Fruit fly (Drosophila melanogaster) whole organism, embryonic: Measurements from ENCODE around the gene CSN1b.

Experiments used
- Bgb ChIP-seq: fragments of 200-800 bp; sonication (Bioruptor generic); IDR thresholded peaks from 2 replicates; pipeline ENCODE4 v1.3.6; 2022; ENCODE audit warnings: missing biosample characterization, missing genetic modification characterization; ENCODE audit not compliant: partially characterized antibody
- CG10959 ChIP-seq: fragments of 200-800 bp; sonication (Bioruptor generic); IDR thresholded peaks from 2 replicates; pipeline ENCODE4 v1.3.6; 2022; ENCODE audit warnings: missing biosample characterization, missing genetic modification characterization
- CG10979 ChIP-seq: fragments of 200-800 bp; sonication (Bioruptor generic); optimal IDR thresholded peaks from 2 replicates; lab custom pipeline; 2018; ENCODE audit warnings: missing biosample characterization, mild to moderate bottlenecking, missing genetic modification characterization, moderate library complexity
- CG13424 ChIP-seq: fragments of 200-800 bp; sonication (Bioruptor generic); optimal IDR thresholded peaks from 2 replicates; lab custom pipeline; 2019; ENCODE audit warnings: missing biosample characterization, mild to moderate bottlenecking, missing genetic modification characterization, moderate library complexity
- CG14860 ChIP-seq: fragments of 200-800 bp; sonication (Bioruptor generic); IDR thresholded peaks from 3 replicates; pipeline ENCODE4 v1.3.6; 2022; ENCODE audit warnings: missing biosample characterization, missing genetic modification characterization; ENCODE audit not compliant: partially characterized antibody
- CG15514 ChIP-seq: fragments of 200-800 bp; sonication (Bioruptor generic); optimal IDR thresholded peaks from 3 replicates; lab custom pipeline; 2017; ENCODE audit warnings: missing biosample characterization, missing genetic modification characterization, mild to moderate bottlenecking, moderate library complexity, missing genetic modification reagents
- CG16815 ChIP-seq: fragments of 200-800 bp; sonication (Bioruptor generic); optimal IDR thresholded peaks from 3 replicates; lab custom pipeline; 2017; ENCODE audit warnings: missing biosample characterization, mild to moderate bottlenecking, missing genetic modification characterization
- CG17186 ChIP-seq: fragments of 200-800 bp; sonication (Bioruptor generic); optimal IDR thresholded peaks from 3 replicates; lab custom pipeline; 2017; ENCODE audit warnings: missing biosample characterization, missing genetic modification reagents, missing genetic modification characterization
- CG17328 ChIP-seq: fragments of 200-800 bp; sonication (Bioruptor generic); IDR thresholded peaks from 2 replicates; pipeline ENCODE4 v1.3.6; 2022; ENCODE audit warnings: missing biosample characterization, missing genetic modification characterization
- CG17829 ChIP-seq: fragments of 200-800 bp; optimal IDR thresholded peaks from 2 replicates; lab custom pipeline; 2019; ENCODE audit warnings: missing biosample characterization, mild to moderate bottlenecking, missing genetic modification characterization, moderate library complexity
- CG17912 ChIP-seq: fragments of 200-800 bp; sonication (Bioruptor generic); optimal IDR thresholded peaks from 2 replicates; lab custom pipeline; 2018; ENCODE audit warnings: missing biosample characterization, mild to moderate bottlenecking, missing genetic modification characterization
- CG2116 ChIP-seq: fragments of 200-800 bp; sonication (Bioruptor generic); optimal IDR thresholded peaks from 3 replicates; lab custom pipeline; 2018; ENCODE audit warnings: missing biosample characterization, mild to moderate bottlenecking, missing genetic modification characterization
- CG2120 ChIP-seq: fragments of 200-800 bp; sonication (Bioruptor generic); optimal IDR thresholded peaks from 3 replicates; lab custom pipeline; 2016; ENCODE audit warnings: missing biosample characterization, missing genetic modification characterization
- CG2199 ChIP-seq: fragments of 200-800 bp; sonication (Bioruptor generic); IDR thresholded peaks from 3 replicates; pipeline ENCODE4 v1.3.6; 2022; ENCODE audit warnings: missing biosample characterization, missing genetic modification characterization
- CG2678 ChIP-seq: fragments of 200-800 bp; sonication (Bioruptor generic); optimal IDR thresholded peaks from 3 replicates; lab custom pipeline; 2019; ENCODE audit warnings: missing biosample characterization, mild to moderate bottlenecking, missing genetic modification characterization, moderate library complexity
- CG42726 ChIP-seq: fragments of 200-800 bp; sonication (Bioruptor generic); IDR thresholded peaks from 2 replicates; pipeline ENCODE4 v1.3.6; 2022; ENCODE audit warnings: missing biosample characterization, missing genetic modification characterization; ENCODE audit not compliant: partially characterized antibody
- CG4617 ChIP-seq: fragments of 200-800 bp; sonication (Bioruptor generic); optimal IDR thresholded peaks from 3 replicates; lab custom pipeline; 2016; ENCODE audit warnings: missing biosample characterization, missing genetic modification characterization, borderline replicate concordance
- CG7786 ChIP-seq: fragments of 200-800 bp; sonication (Bioruptor generic); optimal IDR thresholded peaks from 2 replicates; lab custom pipeline; 2016; ENCODE audit warnings: missing biosample characterization, missing genetic modification characterization
- CG7963 ChIP-seq: fragments of 200-800 bp; sonication (Bioruptor generic); IDR thresholded peaks from 3 replicates; pipeline ENCODE4 v1.3.6; 2022; ENCODE audit warnings: missing biosample characterization, missing genetic modification characterization; ENCODE audit not compliant: partially characterized antibody
- CG7987 ChIP-seq: fragments of 200-800 bp; sonication (Bioruptor generic); optimal IDR thresholded peaks from 2 replicates; lab custom pipeline; 2018; ENCODE audit warnings: missing biosample characterization, mild to moderate bottlenecking, missing genetic modification characterization, moderate library complexity
- CoRest ChIP-seq: fragments of 200-800 bp; sonication (Bioruptor generic); optimal IDR thresholded peaks from 3 replicates; lab custom pipeline; 2018; ENCODE audit warnings: missing biosample characterization, mild to moderate bottlenecking, missing genetic modification characterization, moderate library complexity
- D ChIP-seq, 2 experiments: fragments of 200-800 bp in 1 of 2; fragments of >200 bp in 1 of 2; sonication (Bioruptor generic) in 1 of 2; optimal IDR thresholded peaks; 2 replicates in 1 of 2; 3 replicates in 1 of 2; lab custom pipeline; 2017; ENCODE audit warnings: mild to moderate bottlenecking in 1 of 2, missing biosample characterization in 1 of 2, missing genetic modification characterization in 1 of 2, missing genetic modification reagents in 1 of 2
- Doc3 ChIP-seq: fragments of 200-800 bp; sonication (Bioruptor generic); IDR thresholded peaks from 3 replicates; pipeline ENCODE4 v1.3.6; 2022; ENCODE audit warnings: missing biosample characterization, missing genetic modification characterization; ENCODE audit not compliant: partially characterized antibody
- E2f2 ChIP-seq: fragments of 200-800 bp; sonication (Bioruptor generic); IDR thresholded peaks from 2 replicates; pipeline ENCODE4 v1.3.6; 2022; ENCODE audit warnings: missing biosample characterization, missing genetic modification characterization
- HLH3B ChIP-seq: fragments of 200-800 bp; sonication (Bioruptor generic); IDR thresholded peaks from 2 replicates; pipeline ENCODE4 v1.3.6; 2022; ENCODE audit warnings: missing biosample characterization, missing genetic modification characterization
- HmgD ChIP-seq: fragments of 200-800 bp; sonication (Bioruptor generic); optimal IDR thresholded peaks from 3 replicates; lab custom pipeline; 2016; ENCODE audit warnings: missing biosample characterization, missing genetic modification characterization
- MESR4 ChIP-seq: fragments of 200-800 bp; sonication (Bioruptor generic); optimal IDR thresholded peaks from 2 replicates; lab custom pipeline; 2018; ENCODE audit warnings: missing biosample characterization, mild to moderate bottlenecking, missing genetic modification characterization, moderate library complexity
- Med ChIP-seq: fragments of 200-800 bp; sonication (Bioruptor generic); peaks from one replicate; lab custom pipeline; 2016; ENCODE audit warnings: missing biosample characterization, missing genetic modification characterization, mild to moderate bottlenecking, inconsistent platforms, moderate library complexity
- NK7.1 ChIP-seq: fragments of 200-800 bp; sonication (Bioruptor generic); optimal IDR thresholded peaks from 3 replicates; lab custom pipeline; 2016; ENCODE audit warnings: missing biosample characterization, missing genetic modification characterization
- Opbp ChIP-seq: fragments of 200-800 bp; sonication (Bioruptor generic); IDR thresholded peaks from 3 replicates; pipeline ENCODE4 v1.3.6; 2022; ENCODE audit warnings: missing biosample characterization, missing genetic modification characterization; ENCODE audit not compliant: partially characterized antibody
- Spps ChIP-seq: fragments of 200-800 bp; sonication (Bioruptor generic); optimal IDR thresholded peaks from 2 replicates; lab custom pipeline; 2018; ENCODE audit warnings: missing biosample characterization, mild to moderate bottlenecking, missing genetic modification characterization
- Taf1 ChIP-seq: fragments of 200-800 bp; sonication (Bioruptor generic); IDR thresholded peaks from 2 replicates; pipeline ENCODE4 v1.3.6; 2022; ENCODE audit warnings: missing biosample characterization, missing genetic modification characterization
- Trl ChIP-seq, 3 experiments: fragments of >200 bp in 2 of 3; fragments of 200-800 bp in 1 of 3; sonication (Bioruptor generic) in 1 of 3; optimal IDR thresholded peaks; 2 replicates in 1 of 3; 3 replicates in 2 of 3; lab custom pipeline; 2016 to 2017; ENCODE audit warnings: missing biosample characterization in 1 of 3, missing genetic modification characterization in 1 of 3
- danr ChIP-seq: fragments of 200-800 bp; sonication (Bioruptor generic); IDR thresholded peaks from 2 replicates; pipeline ENCODE4 v1.3.6; 2022; ENCODE audit warnings: missing biosample characterization, missing genetic modification characterization
- dmrt99B ChIP-seq: fragments of 200-800 bp; sonication (Bioruptor generic); optimal IDR thresholded peaks from 2 replicates; lab custom pipeline; 2018; ENCODE audit warnings: missing biosample characterization, mild to moderate bottlenecking, missing genetic modification characterization, moderate library complexity
- grau ChIP-seq: fragments of 200-800 bp; optimal IDR thresholded peaks from 3 replicates; lab custom pipeline; 2019; ENCODE audit warnings: missing biosample characterization, mild to moderate bottlenecking, missing genetic modification characterization, moderate library complexity
- hb ChIP-seq: fragments of 200-800 bp; sonication (Bioruptor generic); IDR thresholded peaks from 3 replicates; pipeline ENCODE4 v1.3.6; 2022; ENCODE audit warnings: missing biosample characterization, missing genetic modification characterization; ENCODE audit not compliant: partially characterized antibody
- nmo ChIP-seq: fragments of 200-800 bp; sonication (Bioruptor generic); optimal IDR thresholded peaks from 2 replicates; lab custom pipeline; 2018; ENCODE audit warnings: missing biosample characterization, mild to moderate bottlenecking, missing genetic modification characterization, moderate library complexity
- phol ChIP-seq: fragments of 200-800 bp; sonication (Bioruptor generic); optimal IDR thresholded peaks from 3 replicates; lab custom pipeline; 2018; ENCODE audit warnings: missing biosample characterization, mild to moderate bottlenecking, missing genetic modification characterization, moderate library complexity
- pita ChIP-seq: fragments of 200-800 bp; sonication (Bioruptor generic); optimal IDR thresholded peaks from 2 replicates; lab custom pipeline; 2017; ENCODE audit warnings: missing biosample characterization, mild to moderate bottlenecking, missing genetic modification characterization
- psq ChIP-seq: fragments of 200-800 bp; sonication (Bioruptor generic); optimal IDR thresholded peaks from 2 replicates; lab custom pipeline; 2017; ENCODE audit warnings: missing biosample characterization, missing genetic modification characterization
- sc ChIP-seq, 3 experiments: fragments of >200 bp in 2 of 3; fragments of 200-800 bp in 1 of 3; sonication (Bioruptor generic) in 1 of 3; optimal IDR thresholded peaks; 2 replicates in 2 of 3; 3 replicates in 1 of 3; lab custom pipeline; 2017; ENCODE audit warnings: mild to moderate bottlenecking in 1 of 3, missing biosample characterization in 1 of 3, missing genetic modification characterization in 1 of 3, missing genetic modification reagents in 1 of 3
- sna ChIP-seq: fragments of 200-800 bp; sonication (Bioruptor generic); IDR thresholded peaks from 2 replicates; pipeline ENCODE4 v1.3.6; 2022; ENCODE audit warnings: missing biosample characterization, missing genetic modification characterization; ENCODE audit not compliant: partially characterized antibody
- trem ChIP-seq: fragments of 200-800 bp; optimal IDR thresholded peaks from 3 replicates; lab custom pipeline; 2019; ENCODE audit warnings: missing biosample characterization, mild to moderate bottlenecking, missing genetic modification characterization, moderate library complexity
- usp ChIP-seq: fragments of >200 bp; optimal IDR thresholded peaks from 2 replicates; lab custom pipeline; 2017; ENCODE audit warnings: missing biosample characterization, missing genetic modification characterization
- vnd ChIP-seq: fragments of 200-800 bp; sonication (Bioruptor generic); IDR thresholded peaks from 3 replicates; pipeline ENCODE4 v1.3.6; 2022; ENCODE audit warnings: missing biosample characterization, missing genetic modification characterization; ENCODE audit not compliant: partially characterized antibody
- wdn ChIP-seq: fragments of 200-800 bp; sonication (Bioruptor generic); IDR thresholded peaks from 2 replicates; pipeline ENCODE4 v1.3.6; 2022; ENCODE audit warnings: missing biosample characterization, missing genetic modification characterization
- zen ChIP-seq: fragments of 200-800 bp; sonication (Bioruptor generic); optimal IDR thresholded peaks from 3 replicates; lab custom pipeline; 2018; ENCODE audit warnings: missing biosample characterization, mild to moderate bottlenecking, missing genetic modification characterization, moderate library complexity

The CSN1b gene

dm6 chr3L:18901411-18901810 is 3.3 kb downstream of the CSN1b start, which contains the start of the genes arx and CG6843 (continued):
- TF ChIP-seq Doc3 (GFP tag; lab: Robert Waterston, UW): peak; percentile 87
- TF ChIP-seq CG7963 (GFP tag; lab: Robert Waterston, UW): peak; percentile 88
- no peak for TF ChIP-seq usp (GFP tag; lab: Kevin White, UChicago)
- TF ChIP-seq CG17186 (GFP tag; lab: Kevin White, UChicago): peak; percentile 64
- no peak for TF ChIP-seq NK7.1
- TF ChIP-seq Trl (optimal IDR thresholded peaks at IDR 0.05; lab: Kevin White, UChicago): no peak
- TF ChIP-seq Trl (GFP tag; optimal IDR thresholded peaks at IDR 0.05; lab: Kevin White, UChicago): no peak
- peak; percentile 74 for TF ChIP-seq Med (GFP tag; lab: Kevin White, UChicago)
- peak; percentile 16 for TF ChIP-seq nmo (GFP tag; lab: Kevin White, UChicago)
- TF ChIP-seq CG10979: peak; percentile 9
- TF ChIP-seq Opbp (GFP tag; lab: Robert Waterston, UW): peak; percentile 95
- no peak for TF ChIP-seq CG2678 (tag; lab: Kevin White, UChicago)
- TF ChIP-seq CG15514 (GFP tag; lab: Kevin White, UChicago): peak; percentile 51
- no peak for TF ChIP-seq danr
- peak; percentile 84 for TF ChIP-seq sna
- no peak for TF ChIP-seq CG17912 (GFP tag; lab: Kevin White, UChicago)
- TF ChIP-seq CG17829 (tag; lab: Kevin White, UChicago): peak; percentile 23
- TF ChIP-seq wdn (GFP tag; lab: Robert Waterston, UW): no peak
- TF ChIP-seq zen (tag; lab: Kevin White, UChicago): no peak
- no peak for TF ChIP-seq CG17328 (GFP tag; lab: Robert Waterston, UW)
- peak; percentile 19 for TF ChIP-seq CG2120 (GFP tag; lab: Kevin White, UChicago)
- TF ChIP-seq Taf1 (GFP tag; lab: Robert Waterston, UW): no peak
- peak; percentile 70 for TF ChIP-seq trem (tag; lab: Kevin White, UChicago)
- TF ChIP-seq pita (GFP tag; lab: Kevin White, UChicago): no peak
- TF ChIP-seq CG14860: peak; percentile 79
- TF ChIP-seq CG4617: peak; percentile 90
- peak; percentile 3 for TF ChIP-seq grau (tag; lab: Kevin White, UChicago)
- peak; percentile 95 for TF ChIP-seq CG2116 (GFP tag; lab: Kevin White, UChicago)
- peak; percentile 13; the same call in 1 of the 3 replicates for TF ChIP-seq CG2199 (GFP tag; lab: Robert Waterston, UW)
- no peak for TF ChIP-seq CG16815 (GFP tag; lab: Kevin White, UChicago)
- peak; percentile 83 for TF ChIP-seq MESR4 (GFP tag; lab: Kevin White, UChicago)
- peak; percentile 14 for TF ChIP-seq CoRest
- TF ChIP-seq phol: peak; percentile 41
- no peak for TF ChIP-seq dmrt99B (tag; lab: Kevin White, UChicago)
- no peak for TF ChIP-seq Spps (tag; lab: Kevin White, UChicago)
- TF ChIP-seq Bgb (GFP tag; lab: Robert Waterston, UW): peak; percentile 93
- peak; percentile 70 for TF ChIP-seq E2f2 (GFP tag; lab: Robert Waterston, UW)
- TF ChIP-seq hb (GFP tag; lab: Robert Waterston, UW): peak; percentile 79
- peak; percentile 80; the same call in 1 of the 2 replicates for TF ChIP-seq CG42726 (GFP tag; lab: Robert Waterston, UW)
- peak; percentile 24 for TF ChIP-seq HmgD (GFP tag; lab: Kevin White, UChicago)
- TF ChIP-seq CG13424 (tag; lab: Kevin White, UChicago): no peak
- no peak for TF ChIP-seq HLH3B
- TF ChIP-seq CG7786 (GFP tag; lab: Kevin White, UChicago): no peak
- TF ChIP-seq D (optimal IDR thresholded peaks at IDR 0.05; lab: Kevin White, UChicago): no peak
- TF ChIP-seq D (GFP tag; optimal IDR thresholded peaks at IDR 0.05; lab: Kevin White, UChicago): no peak
- TF ChIP-seq psq (GFP tag; lab: Kevin White, UChicago): peak; percentile 39
- peak; percentile 88 for TF ChIP-seq vnd (GFP tag; lab: Robert Waterston, UW)
- no peak for TF ChIP-seq CG7987
- no peak for TF ChIP-seq sc (optimal IDR thresholded peaks at IDR 0.05; lab: Kevin White, UChicago)
- TF ChIP-seq sc (GFP tag; optimal IDR thresholded peaks at IDR 0.05; lab: Kevin White, UChicago): no peak
- TF ChIP-seq CG10959 (GFP tag; lab: Robert Waterston, UW): no peak
